Worm (Caenorhabditis elegans): ENCODE results near the gene F42D1.4.
A peak's percentile ranks its signal among the peaks of the same experiment; 100 is the strongest.

The F42D1.4 gene

ce11 chrX:14806936-14807335 is at the start of gene F42D1.4:
F42D1.4 (plus strand) TSS chrX:14807236.
- TF ChIP-seq aly-2 (tag; optimal IDR thresholded peaks at IDR 0.05) (no peak), xbp-1 (tag; optimal IDR thresholded peaks at IDR 0.05) (no peak), tbx-2 (tag; optimal IDR thresholded peaks at IDR 0.05) (no peak), hpl-2 (GFP tag; optimal IDR thresholded peaks at IDR 0.05) (no peak), lin-14 (GFP tag; optimal IDR thresholded peaks at IDR 0.05) (no peak), nhr-85 (tag) (no peak), fkh-4 (tag; optimal IDR thresholded peaks at IDR 0.05; ENCODE audit: borderline replicate concordance) (no peak), grh-1 (GFP tag; IDR thresholded peaks at IDR 0.05) (no peak)

ce11 chrX:14757641-14758220 is 49.3 kb upstream of the F42D1.4 start:
- peak; percentile 31 for TF ChIP-seq nhr-85 (tag)
- TF ChIP-seq snpc-4 (tag; optimal IDR thresholded peaks at IDR 0.05), result peak; percentile 14
- TF ChIP-seq swsn-7 (tag; optimal IDR thresholded peaks at IDR 0.05), result no peak

- TF ChIP-seq snu-23 (GFP tag; optimal IDR thresholded peaks at IDR 0.05), result no peak
- TF ChIP-seq swsn-7 (tag; optimal IDR thresholded peaks at IDR 0.05), result no peak
- TF ChIP-seq ztf-4 (tag; optimal IDR thresholded peaks at IDR 0.05), result no peak
- TF ChIP-seq alr-1 (tag; optimal IDR thresholded peaks at IDR 0.05; ENCODE audit: borderline replicate concordance), result no peak
- TF ChIP-seq snpc-4 (tag; optimal IDR thresholded peaks at IDR 0.05), result no peak
- no peak for TF ChIP-seq isw-1 (GFP tag; IDR thresholded peaks at IDR 0.05)
- TF ChIP-seq pqm-1 (tag; optimal IDR thresholded peaks at IDR 0.05), result no peak
- TF ChIP-seq nhr-77 (tag; optimal IDR thresholded peaks at IDR 0.05), result no peak
- no peak for TF ChIP-seq ztf-11 (tag; optimal IDR thresholded peaks at IDR 0.05)
- TF ChIP-seq nhr-28 (tag; optimal IDR thresholded peaks at IDR 0.05), result no peak
- no peak for TF ChIP-seq ceh-63 (GFP tag; optimal IDR thresholded peaks at IDR 0.05)
- no peak for TF ChIP-seq nhr-47 (tag; optimal IDR thresholded peaks at IDR 0.05)
- no peak for TF ChIP-seq vab-15 (tag; optimal IDR thresholded peaks at IDR 0.05)
- no peak for TF ChIP-seq lin-39 (tag; optimal IDR thresholded peaks at IDR 0.05)
- no peak for TF ChIP-seq egl-27 (tag; optimal IDR thresholded peaks at IDR 0.05)
- no peak for TF ChIP-seq ceh-88 (GFP tag; IDR thresholded peaks at IDR 0.05)
Observed at ce11 chrX:14759549-14759948, 47.5 kb upstream of the F42D1.4 start.

DNA sequence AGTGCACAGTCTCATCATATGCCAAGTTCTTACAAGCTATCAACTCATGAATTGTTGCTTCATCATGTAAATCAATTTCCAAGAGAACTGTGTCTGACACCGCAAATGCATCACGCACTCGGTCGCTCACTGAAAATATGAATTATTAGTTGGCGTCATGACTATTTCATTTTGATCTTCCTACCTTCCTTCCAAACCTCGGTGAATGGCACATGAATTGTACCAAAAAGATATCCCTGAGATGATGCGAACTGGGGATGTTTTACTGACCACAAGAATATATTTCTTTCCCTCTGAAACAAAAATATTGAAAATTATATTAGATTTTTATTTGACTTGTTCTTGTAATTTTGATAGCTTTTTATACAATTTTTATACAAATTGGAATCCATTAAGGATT is 46.9 kb upstream of the F42D1.4 start:
- no peak for TF ChIP-seq swsn-7 (tag; optimal IDR thresholded peaks at IDR 0.05)
- TF ChIP-seq dpl-1 (GFP tag; optimal IDR thresholded peaks at IDR 0.05), result no peak
- no peak for TF ChIP-seq xbp-1 (tag; optimal IDR thresholded peaks at IDR 0.05)
- no peak for TF ChIP-seq fkh-10 (GFP tag; optimal IDR thresholded peaks at IDR 0.05)
- no peak for TF ChIP-seq ztf-4 (tag; optimal IDR thresholded peaks at IDR 0.05)
- TF ChIP-seq aly-2 (tag; optimal IDR thresholded peaks at IDR 0.05), result no peak
- TF ChIP-seq mef-2 (tag; optimal IDR thresholded peaks at IDR 0.05), result no peak
- TF ChIP-seq mep-1 (tag; optimal IDR thresholded peaks at IDR 0.05), result no peak
- no peak for TF ChIP-seq nhr-237 (tag; optimal IDR thresholded peaks at IDR 0.05)
- no peak for TF ChIP-seq pax-3 (tag; optimal IDR thresholded peaks at IDR 0.05)
- no peak for TF ChIP-seq grh-1 (GFP tag; IDR thresholded peaks at IDR 0.05)
- TF ChIP-seq ztf-11 (tag; optimal IDR thresholded peaks at IDR 0.05), result no peak
- no peak for TF ChIP-seq elt-2 (tag; optimal IDR thresholded peaks at IDR 0.05)
- TF ChIP-seq unc-86 (tag; optimal IDR thresholded peaks at IDR 0.05), result no peak
- TF ChIP-seq nhr-12 (tag; optimal IDR thresholded peaks at IDR 0.05), result no peak
- TF ChIP-seq mab-9 (GFP tag; IDR thresholded peaks at IDR 0.05), result no peak

DNA sequence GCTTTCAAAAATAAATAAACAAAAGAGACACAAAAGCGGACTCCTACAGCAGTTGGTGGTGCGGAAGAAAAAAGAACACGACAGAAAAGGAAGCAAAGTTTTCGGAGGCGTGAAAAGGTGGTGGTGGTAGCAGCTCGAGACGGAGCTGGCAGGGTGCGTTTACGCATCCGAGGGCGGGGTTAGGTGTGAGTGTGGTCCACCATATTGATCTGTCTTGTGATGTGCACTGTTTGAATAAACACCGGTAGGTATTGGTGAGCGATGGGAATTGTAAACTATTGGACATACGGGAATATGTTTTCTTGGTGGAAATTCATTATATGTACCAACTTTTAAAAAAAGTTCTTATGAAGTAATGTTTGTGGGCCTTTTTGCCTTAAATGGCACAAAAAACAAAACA is 46.0 kb upstream of the F42D1.4 start, which contains the start of gene C05G5.5:
TSS of gene C05G5.5 (minus strand) at position 101 of the 400 bp plus-strand sequence.
- TF ChIP-seq ces-1 (GFP tag; optimal IDR thresholded peaks at IDR 0.05), result no peak
- no peak for TF ChIP-seq hpl-2 (GFP tag; optimal IDR thresholded peaks at IDR 0.05)
- no peak for TF ChIP-seq egl-27 (tag; optimal IDR thresholded peaks at IDR 0.05)
- no peak for TF ChIP-seq ceh-8 (GFP tag; optimal IDR thresholded peaks at IDR 0.05)
- TF ChIP-seq nhr-237 (tag; optimal IDR thresholded peaks at IDR 0.05), result no peak
- TF ChIP-seq unc-86 (tag; optimal IDR thresholded peaks at IDR 0.05), result no peak
